Fruit fly (Drosophila melanogaster) whole organism, embryonic: ENCODE measurements around the gene CAH4.

Experiments
- CrebB ChIP-seq: fragments of 200-800 bp; sonication (Bioruptor generic); optimal IDR thresholded peaks from 3 replicates; lab custom pipeline; 2018; ENCODE audit warnings: missing biosample characterization, mild to moderate bottlenecking, missing genetic modification characterization
- pita ChIP-seq: fragments of 200-800 bp; sonication (Bioruptor generic); optimal IDR thresholded peaks from 2 replicates; lab custom pipeline; 2017; ENCODE audit warnings: missing biosample characterization, mild to moderate bottlenecking, missing genetic modification characterization
- vfl ChIP-seq: fragments of 200-800 bp; sonication (Bioruptor generic); optimal IDR thresholded peaks from 2 replicates; lab custom pipeline; 2016; ENCODE audit warnings: missing biosample characterization, missing genetic modification characterization

DNA sequence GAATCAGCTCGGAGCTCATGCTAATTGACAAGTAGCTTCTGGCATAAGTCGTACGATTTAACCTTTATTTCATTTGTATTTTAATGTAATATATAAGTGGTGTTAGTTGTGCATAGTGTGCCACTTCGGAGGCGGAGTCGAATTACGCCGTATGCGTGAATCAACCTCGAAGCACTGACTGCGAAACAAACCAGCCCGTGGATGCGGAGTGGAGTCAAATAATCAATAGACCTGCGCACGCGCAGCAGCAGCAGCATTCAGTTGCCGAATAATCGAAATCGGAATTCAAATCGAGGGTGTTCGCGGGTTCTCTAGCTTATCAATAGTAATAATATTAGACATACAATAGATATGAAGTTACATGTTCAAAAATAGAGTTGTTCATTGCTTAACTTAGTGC, 29.1 kb downstream of the CAH4 start, which contains the start of gene RabX4:
- no peak for TF ChIP-seq pita (GFP tag; lab: Kevin White, UChicago)
- no peak for TF ChIP-seq CrebB (tag; lab: Kevin White, UChicago)
- no peak for TF ChIP-seq vfl (GFP tag; lab: Kevin White, UChicago)
